Fruit fly (Drosophila melanogaster) S2 (cell line): ENCODE results near the gene PhKgamma.

Source experiments
- CG8478 ChIP-seq: fragments of >200 bp; optimal IDR thresholded peaks from 2 replicates; lab custom pipeline; 2018
- CTCF ChIP-seq, 2 experiments: fragments of >200 bp; optimal IDR thresholded peaks; 2 replicates each; lab custom pipeline; 2018

dm6 chrX:11659634-11660033 lies 35.3 kb upstream of the PhKgamma start:
- TF ChIP-seq CTCF (optimal IDR thresholded peaks at IDR 0.05; lab: Kevin White, UChicago) (no peak), CG8478 (lab: Kevin White, UChicago) (no peak)
